Worm (Caenorhabditis elegans) whole organism, L1 larva: Measurements from ENCODE around the gene R05D3.9.

Experiments
- ama-1 ChIP-seq: fragments of 150-350 bp; optimal IDR thresholded peaks from 2 replicates; lab custom pipeline; 2014
- blmp-1 ChIP-seq: fragments of 150-350 bp; optimal IDR thresholded peaks from 2 replicates; lab custom pipeline; 2014; ENCODE audit warnings: missing biosample characterization, missing genetic modification characterization
- ceh-8 ChIP-seq: fragments of 200-800 bp; sonication (Bioruptor generic); optimal IDR thresholded peaks from 2 replicates; lab custom pipeline; 2018; ENCODE audit warnings: mild to moderate bottlenecking, missing genetic modification characterization, moderate library complexity, missing compliant biosample characterization
- ceh-82 ChIP-seq, 3 experiments: fragments of 150-350 bp in 1 of 3; sonication (generic microtip) in 2 of 3; optimal IDR thresholded peaks; 2 replicates each; lab custom pipeline; 2014 to 2017; ENCODE audit warnings: missing biosample characterization in 3 of 3, missing genetic modification characterization in 3 of 3
- ceh-90 ChIP-seq: sonication (generic microtip); optimal IDR thresholded peaks from 2 replicates; lab custom pipeline; 2016; ENCODE audit warnings: missing genetic modification characterization, missing compliant biosample characterization
- dpl-1 ChIP-seq, 3 experiments: fragments of 150-350 bp in 2 of 3; sonication (generic microtip) in 1 of 3; optimal IDR thresholded peaks; 2 replicates each; lab custom pipeline; 2014 to 2017; ENCODE audit warnings: missing biosample characterization in 3 of 3, missing genetic modification characterization in 3 of 3, missing genetic modification reagents in 3 of 3
- efl-1 ChIP-seq, 4 experiments: fragments of 150-350 bp; optimal IDR thresholded peaks in 3 of 4; peaks in 1 of 4; 1 replicate in 1 of 4; 2 replicates in 3 of 4; lab custom pipeline; 2014; ENCODE audit warnings: missing biosample characterization in 2 of 4, missing genetic modification characterization in 2 of 4, missing genetic modification reagents in 2 of 4
- egl-27 ChIP-seq, 2 experiments: fragments of 150-350 bp in 1 of 2; sonication (generic microtip); optimal IDR thresholded peaks; 3 replicates each; lab custom pipeline; 2017 to 2018; ENCODE audit warnings: missing biosample characterization in 2 of 2, missing genetic modification characterization in 2 of 2, missing genetic modification reagents in 2 of 2
- elt-2 ChIP-seq: sonication (generic microtip); optimal IDR thresholded peaks from 2 replicates; lab custom pipeline; 2016; ENCODE audit warnings: missing genetic modification characterization, mild to moderate bottlenecking, inconsistent platforms, missing compliant biosample characterization, missing genetic modification reagents
- elt-3 ChIP-seq, 6 experiments: fragments of 150-350 bp in 1 of 6; sonication (generic microtip); optimal IDR thresholded peaks; 2 replicates each; lab custom pipeline; 2017 to 2018; ENCODE audit warnings: missing biosample characterization in 6 of 6, missing genetic modification characterization in 6 of 6, inconsistent platforms in 1 of 6
- grh-1 ChIP-seq: fragments of 200-800 bp; sonication (Bioruptor generic); IDR thresholded peaks from 2 replicates; pipeline ENCODE4 v1.3.6; 2022; ENCODE audit warnings: missing genetic modification reagents, missing genetic modification characterization, missing compliant biosample characterization
- isw-1 ChIP-seq: fragments of 200-800 bp; sonication (Bioruptor generic); IDR thresholded peaks from 2 replicates; pipeline ENCODE4 v1.3.6; 2022; ENCODE audit warnings: missing genetic modification characterization, missing compliant biosample characterization
- jun-1 ChIP-seq: fragments of 150-350 bp; optimal IDR thresholded peaks from 2 replicates; lab custom pipeline; 2014; ENCODE audit warnings: missing biosample characterization, missing genetic modification reagents, missing genetic modification characterization
- lin-14 ChIP-seq: fragments of 200-800 bp; sonication (Bioruptor generic); optimal IDR thresholded peaks from 2 replicates; lab custom pipeline; 2018; ENCODE audit warnings: mild to moderate bottlenecking, missing genetic modification characterization, moderate library complexity, missing compliant biosample characterization
- lin-35 ChIP-seq, 2 experiments: fragments of 150-350 bp; optimal IDR thresholded peaks; 2 replicates each; lab custom pipeline; 2014; ENCODE audit warnings: missing biosample characterization in 2 of 2, missing genetic modification characterization in 2 of 2, missing genetic modification reagents in 2 of 2
- lir-3 ChIP-seq: sonication (generic microtip); optimal IDR thresholded peaks from 2 replicates; lab custom pipeline; 2016; ENCODE audit warnings: mild to moderate bottlenecking, missing genetic modification characterization, moderate library complexity, missing compliant biosample characterization; ENCODE audit not compliant: poor library complexity
- lsy-2 ChIP-seq, 2 experiments: fragments of 150-350 bp; optimal IDR thresholded peaks; 2 replicates each; lab custom pipeline; 2014; ENCODE audit warnings: missing biosample characterization in 2 of 2, missing genetic modification characterization in 2 of 2
- mab-9 ChIP-seq: fragments of 200-800 bp; sonication (Bioruptor generic); IDR thresholded peaks from 2 replicates; pipeline ENCODE4 v1.3.6; 2022; ENCODE audit warnings: missing genetic modification reagents, missing genetic modification characterization, missing compliant biosample characterization
- mdl-1 ChIP-seq, 2 experiments: fragments of 150-350 bp; optimal IDR thresholded peaks; 2 replicates each; lab custom pipeline; 2014 to 2017; ENCODE audit warnings: missing biosample characterization in 2 of 2, missing genetic modification characterization in 2 of 2, inconsistent platforms in 1 of 2
- mef-2 ChIP-seq: fragments of 150-350 bp; optimal IDR thresholded peaks from 2 replicates; lab custom pipeline; 2014; ENCODE audit warnings: missing biosample characterization, missing genetic modification characterization
- mep-1 ChIP-seq: fragments of 150-350 bp; optimal IDR thresholded peaks from 2 replicates; lab custom pipeline; 2014; ENCODE audit warnings: missing biosample characterization, missing genetic modification characterization
- nhr-20 ChIP-seq: sonication (generic microtip); optimal IDR thresholded peaks from 2 replicates; lab custom pipeline; 2016; ENCODE audit warnings: mild to moderate bottlenecking, missing genetic modification characterization, missing compliant biosample characterization
- nhr-47 ChIP-seq: sonication (generic microtip); optimal IDR thresholded peaks from 2 replicates; lab custom pipeline; 2016; ENCODE audit warnings: mild to moderate bottlenecking, missing genetic modification characterization, moderate library complexity, missing compliant biosample characterization
- nhr-71 ChIP-seq: sonication (generic microtip); optimal IDR thresholded peaks from 2 replicates; lab custom pipeline; 2016; ENCODE audit warnings: mild to moderate bottlenecking, missing genetic modification characterization, moderate library complexity, missing compliant biosample characterization
- nhr-76 ChIP-seq: sonication (generic microtip); optimal IDR thresholded peaks from 2 replicates; lab custom pipeline; 2017; ENCODE audit warnings: missing biosample characterization, missing genetic modification characterization
- nhr-85 ChIP-seq: sonication (generic microtip); peaks from one replicate; lab custom pipeline; 2016; ENCODE audit warnings: missing genetic modification characterization, inconsistent platforms, missing compliant biosample characterization
- nhr-90 ChIP-seq: sonication (generic microtip); optimal IDR thresholded peaks from 2 replicates; lab custom pipeline; 2016; ENCODE audit warnings: mild to moderate bottlenecking, missing genetic modification characterization, missing compliant biosample characterization; ENCODE audit not compliant: poor library complexity
- pag-3 ChIP-seq: sonication (generic microtip); optimal IDR thresholded peaks from 2 replicates; lab custom pipeline; 2017; ENCODE audit warnings: missing genetic modification characterization, mild to moderate bottlenecking, missing compliant biosample characterization, antibody characterized with exemption, borderline replicate concordance; ENCODE audit not compliant: insufficient read depth
- rnt-1 ChIP-seq: sonication (generic microtip); optimal IDR thresholded peaks from 2 replicates; lab custom pipeline; 2016; ENCODE audit warnings: mild to moderate bottlenecking, missing genetic modification characterization, moderate library complexity, missing compliant biosample characterization
- snu-23 ChIP-seq: sonication (generic microtip); optimal IDR thresholded peaks from 2 replicates; lab custom pipeline; 2016; ENCODE audit warnings: missing genetic modification characterization, missing compliant biosample characterization
- tbx-2 ChIP-seq: sonication (generic microtip); optimal IDR thresholded peaks from 2 replicates; lab custom pipeline; 2016; ENCODE audit warnings: missing genetic modification characterization, missing compliant biosample characterization
- vab-15 ChIP-seq: sonication (generic microtip); optimal IDR thresholded peaks from 2 replicates; lab custom pipeline; 2017; ENCODE audit warnings: missing genotype, mild to moderate bottlenecking, missing genetic modification characterization, missing compliant biosample characterization
- xbp-1 ChIP-seq: sonication (generic microtip); optimal IDR thresholded peaks from 2 replicates; lab custom pipeline; 2016; ENCODE audit warnings: missing genetic modification characterization, missing compliant biosample characterization

Gene R05D3.9

DNA sequence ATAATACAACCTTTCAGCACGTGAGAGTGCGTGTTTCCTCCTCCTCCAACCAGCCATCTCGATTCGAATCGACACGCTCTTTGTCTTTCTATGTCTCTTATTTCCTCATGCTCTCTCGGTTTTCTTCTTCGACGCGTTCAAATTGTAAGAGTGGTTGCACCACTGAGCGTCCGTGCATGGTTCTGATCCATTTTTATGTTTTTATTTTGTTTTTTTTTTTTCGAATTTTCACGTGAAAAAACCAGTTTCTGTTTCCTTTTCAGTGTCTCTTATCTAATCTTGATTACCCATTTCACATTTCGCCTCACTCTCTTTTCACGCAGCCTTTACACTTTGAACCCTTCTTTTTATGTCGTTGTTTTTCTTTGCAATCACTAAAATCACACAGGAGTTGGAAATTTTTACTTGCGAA is 2.3 kb upstream of the R05D3.9 start:
- TF ChIP-seq lir-3 (no peak), nhr-71 (tag; lab: Kevin White, UChicago) (peak; percentile 56), grh-1 (peak; percentile 72), blmp-1 (tag; lab: Kevin White, UChicago) (peak; percentile 76), ceh-82 (tag; optimal IDR thresholded peaks at IDR 0.05; lab: Kevin White, UChicago) (peak in 1 of 3 experiments; percentile 8), lin-35 (GFP tag; optimal IDR thresholded peaks at IDR 0.05; lab: Kevin White, UChicago) (peak; percentile 19 to 35), nhr-90 (tag; lab: Kevin White, UChicago) (peak; percentile 40), vab-15 (tag; lab: Kevin White, UChicago) (no peak), xbp-1 (tag; lab: Kevin White, UChicago) (peak; percentile 23), nhr-85 (tag; lab: Kevin White, UChicago) (peak; percentile 91), nhr-76 (tag; lab: Kevin White, UChicago) (no peak), mep-1 (tag; lab: Kevin White, UChicago) (peak; percentile 16), ceh-8 (GFP tag; lab: Kevin White, UChicago) (no peak), elt-2 (tag; lab: Kevin White, UChicago) (peak; percentile 46), nhr-20 (tag; lab: Kevin White, UChicago) (peak; percentile 53), efl-1 (optimal IDR thresholded peaks at IDR 0.05; lab: Kevin White, UChicago) (peak in 1 of 2 experiments; percentile 20), efl-1 (GFP tag; optimal IDR thresholded peaks at IDR 0.05 in 1 of 2; lab: Kevin White, UChicago) (peak; percentile 8 to 66), tbx-2 (tag; lab: Kevin White, UChicago) (peak; percentile 13), mef-2 (tag; lab: Kevin White, UChicago) (no peak), lsy-2 (tag; optimal IDR thresholded peaks at IDR 0.05; lab: Kevin White, UChicago) (peak; percentile 7 to 27), mdl-1 (tag; optimal IDR thresholded peaks at IDR 0.05; lab: Kevin White, UChicago) (peak in 1 of 2 experiments; percentile 74), lin-14 (GFP tag; lab: Kevin White, UChicago) (peak; percentile 78), dpl-1 (GFP tag; optimal IDR thresholded peaks at IDR 0.05; lab: Kevin White, UChicago) (peak in 1 of 3 experiments; percentile 17), snu-23 (GFP tag; lab: Kevin White, UChicago) (peak; percentile 60), rnt-1 (tag; lab: Kevin White, UChicago) (peak; percentile 4), elt-3 (tag; optimal IDR thresholded peaks at IDR 0.05; lab: Kevin White, UChicago) (peak in 4 of 6 experiments; percentile 53 to 91 (median 72)), nhr-47 (tag; lab: Kevin White, UChicago) (no peak), ama-1 (lab: Kevin White, UChicago) (no peak)

DNA sequence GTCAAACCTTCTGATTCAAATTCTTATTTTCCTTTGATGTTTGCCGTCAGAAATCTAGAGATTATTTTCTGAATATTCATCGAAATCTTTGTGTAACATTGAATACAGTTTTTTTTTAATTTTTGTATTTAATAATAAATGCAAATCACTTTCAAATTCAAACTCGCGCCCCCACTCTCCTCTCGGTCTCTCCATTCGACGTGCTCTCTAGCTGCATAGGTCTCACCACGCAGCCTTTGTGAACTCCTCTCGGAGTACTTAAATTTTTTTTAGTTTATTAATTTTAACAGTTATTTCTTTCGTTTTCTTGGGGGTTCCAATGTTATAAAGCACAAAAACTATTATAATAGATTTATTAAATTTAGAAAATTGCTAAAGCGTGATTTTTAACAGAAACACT is 1.7 kb upstream of the R05D3.9 start:
- TF ChIP-seq nhr-90 (tag; lab: Kevin White, UChicago) (no peak), lsy-2 (tag; optimal IDR thresholded peaks at IDR 0.05; lab: Kevin White, UChicago) (no peak), mab-9 (GFP tag; lab: Robert Waterston, UW) (no peak), lin-14 (GFP tag; lab: Kevin White, UChicago) (no peak), lin-35 (GFP tag; optimal IDR thresholded peaks at IDR 0.05; lab: Kevin White, UChicago) (peak in 1 of 2 experiments; percentile 4), lir-3 (no peak), efl-1 (optimal IDR thresholded peaks at IDR 0.05; lab: Kevin White, UChicago) (peak; percentile 35 to 55), efl-1 (GFP tag; optimal IDR thresholded peaks at IDR 0.05 in 1 of 2; lab: Kevin White, UChicago) (peak; percentile 51 to 60), ceh-90 (no peak), jun-1 (tag; lab: Kevin White, UChicago) (no peak), xbp-1 (tag; lab: Kevin White, UChicago) (no peak), rnt-1 (tag; lab: Kevin White, UChicago) (no peak), isw-1 (GFP tag; lab: Robert Waterston, UW) (no peak), egl-27 (tag; optimal IDR thresholded peaks at IDR 0.05; lab: Kevin White, UChicago) (no peak), dpl-1 (GFP tag; optimal IDR thresholded peaks at IDR 0.05; lab: Kevin White, UChicago) (peak in 1 of 3 experiments; percentile 36)
- TF ChIP-seq, all 84 proteins: peak for 3

DNA sequence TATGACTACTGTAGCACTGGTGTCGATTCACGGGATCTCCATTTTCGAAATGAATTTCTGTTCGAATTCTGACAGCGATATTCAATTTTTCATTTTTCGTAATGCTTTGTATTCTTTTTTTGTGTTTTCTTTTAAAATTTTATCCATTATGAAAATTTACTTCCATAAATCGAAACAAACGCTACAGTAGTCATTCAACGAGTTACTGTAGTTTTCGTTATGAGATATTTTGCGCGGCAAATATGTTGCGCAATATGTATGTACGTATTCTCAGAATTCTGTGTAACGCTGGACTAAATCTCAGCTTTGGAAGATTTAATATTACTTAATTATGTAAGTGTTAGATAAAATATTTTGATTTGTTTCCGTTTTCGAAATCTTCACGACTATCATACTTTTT is 653 bp upstream of the R05D3.9 start:
- no peak for TF ChIP-seq pag-3 (tag; lab: Kevin White, UChicago)
- no peak for TF ChIP-seq efl-1 (optimal IDR thresholded peaks at IDR 0.05; lab: Kevin White, UChicago)
- peak in 1 of 2 experiments; percentile 17 for TF ChIP-seq efl-1 (GFP tag; optimal IDR thresholded peaks at IDR 0.05 in 1 of 2; lab: Kevin White, UChicago)
